Fruit fly (Drosophila melanogaster): ENCODE data around the gene PolI.

The PolI gene

dm6 chr3R:8285727-8286344 lies 52.5 kb downstream of the PolI start:
- TF ChIP-seq tio (GFP tag; optimal IDR thresholded peaks at IDR 0.05) = no peak
- TF ChIP-seq CG18764 (GFP tag; optimal IDR thresholded peaks at IDR 0.05) = no peak
- no peak for TF ChIP-seq Rx (GFP tag; IDR thresholded peaks at IDR 0.05)
- no peak for TF ChIP-seq CG30403 (GFP tag; optimal IDR thresholded peaks at IDR 0.05)
- no peak for TF ChIP-seq CTCF (GFP tag; optimal IDR thresholded peaks at IDR 0.05)
- TF ChIP-seq E2f2 (GFP tag; IDR thresholded peaks at IDR 0.05) = no peak
- no peak for TF ChIP-seq Oli (tag; optimal IDR thresholded peaks at IDR 0.05)
- no peak for TF ChIP-seq ac (GFP tag; optimal IDR thresholded peaks at IDR 0.05)
- peak; percentile 83 for TF ChIP-seq twi (tag; optimal IDR thresholded peaks at IDR 0.05)
- no peak for TF ChIP-seq oc (tag; optimal IDR thresholded peaks at IDR 0.05)
- no peak for TF ChIP-seq CG7357 (GFP tag; IDR thresholded peaks at IDR 0.05)
- no peak for TF ChIP-seq CG10147 (GFP tag; optimal IDR thresholded peaks at IDR 0.05)
- TF ChIP-seq Vsx1 (GFP tag; optimal IDR thresholded peaks at IDR 0.05) = no peak
- TF ChIP-seq CG11504 (tag; optimal IDR thresholded peaks at IDR 0.05) = no peak
- no peak for TF ChIP-seq gsb (GFP tag; IDR thresholded peaks at IDR 0.05)
- TF ChIP-seq CG9817 (tag; optimal IDR thresholded peaks at IDR 0.05) = no peak
- TF ChIP-seq klu (GFP tag; IDR thresholded peaks at IDR 0.05) = no peak
- no peak for TF ChIP-seq gro (GFP tag; optimal IDR thresholded peaks at IDR 0.05)
- no peak for TF ChIP-seq Camta (GFP tag; optimal IDR thresholded peaks at IDR 0.05)
- no peak for TF ChIP-seq CG6683 (GFP tag; optimal IDR thresholded peaks at IDR 0.05)
- no peak for TF ChIP-seq ewg (GFP tag; optimal IDR thresholded peaks at IDR 0.05)
- no peak for TF ChIP-seq toy (GFP tag; IDR thresholded peaks at IDR 0.05)
- TF ChIP-seq CG18262 (tag; optimal IDR thresholded peaks at IDR 0.05) = no peak
- no peak for TF ChIP-seq rib (GFP tag; IDR thresholded peaks at IDR 0.05)
- no peak for TF ChIP-seq Sry-β (GFP tag; optimal IDR thresholded peaks at IDR 0.05)
- no peak for TF ChIP-seq H15 (GFP tag; IDR thresholded peaks at IDR 0.05)
- TF ChIP-seq CG7928 (GFP tag; optimal IDR thresholded peaks at IDR 0.05) = no peak
- no peak for TF ChIP-seq Nf-YC (tag; optimal IDR thresholded peaks at IDR 0.05)
- no peak for TF ChIP-seq zen2 (GFP tag; IDR thresholded peaks at IDR 0.05; ENCODE audit: partially characterized antibody)
- TF ChIP-seq dimm (GFP tag; IDR thresholded peaks at IDR 0.05) = no peak
- no peak for TF ChIP-seq repo (GFP tag; optimal IDR thresholded peaks at IDR 0.05)
- TF ChIP-seq CG13624 (GFP tag; optimal IDR thresholded peaks at IDR 0.05) = no peak
- TF ChIP-seq CG9727 (GFP tag; optimal IDR thresholded peaks at IDR 0.05) = peak; percentile 54
- no peak for TF ChIP-seq CG16779 (GFP tag; IDR thresholded peaks at IDR 0.05)
- TF ChIP-seq Optix (GFP tag; IDR thresholded peaks at IDR 0.05) = 0 out of 3 replicates have a peak, but pooled peaks have one; percentile 14
- TF ChIP-seq CG33213 (GFP tag; optimal IDR thresholded peaks at IDR 0.05) = no peak
- TF ChIP-seq psq (GFP tag; optimal IDR thresholded peaks at IDR 0.05) = no peak
- no peak for TF ChIP-seq bsh (GFP tag; optimal IDR thresholded peaks at IDR 0.05)
- TF ChIP-seq caup (GFP tag; optimal IDR thresholded peaks at IDR 0.05; ENCODE audit: severe bottlenecking) = no peak
- no peak for TF ChIP-seq Blimp-1 (GFP tag; optimal IDR thresholded peaks at IDR 0.05)
- TF ChIP-seq Poxn (GFP tag; IDR thresholded peaks at IDR 0.05) = no peak
- TF ChIP-seq E2f1 (GFP tag; IDR thresholded peaks at IDR 0.05) = no peak
- TF ChIP-seq CG6854 (GFP tag; optimal IDR thresholded peaks at IDR 0.05) = no peak
- TF ChIP-seq Dad (GFP tag; optimal IDR thresholded peaks at IDR 0.05) = no peak
- peak; percentile 66 for TF ChIP-seq zf30C (GFP tag; optimal IDR thresholded peaks at IDR 0.05)
- TF ChIP-seq CG4617 (GFP tag; optimal IDR thresholded peaks at IDR 0.05; ENCODE audit: borderline replicate concordance) = no peak
- TF ChIP-seq CG13424 (tag; optimal IDR thresholded peaks at IDR 0.05) = no peak
- TF ChIP-seq dmrt99B (tag; optimal IDR thresholded peaks at IDR 0.05) = no peak
- no peak for TF ChIP-seq Nf-YB (GFP tag; optimal IDR thresholded peaks at IDR 0.05)
- TF ChIP-seq her (GFP tag; optimal IDR thresholded peaks at IDR 0.05) = no peak
- no peak for TF ChIP-seq CG15073 (GFP tag; optimal IDR thresholded peaks at IDR 0.05)
